Worm (Caenorhabditis elegans) whole organism, L3 larva: ENCODE results near the gene srv-4.

ENCODE experiments used
- R02D3.7 ChIP-seq: fragments of 150-350 bp; optimal IDR thresholded peaks from 2 replicates; lab custom pipeline; 2014; ENCODE audit warnings: missing biosample characterization, missing genetic modification characterization
- ZK546.5 ChIP-seq: sonication (generic microtip); optimal IDR thresholded peaks from 2 replicates; lab custom pipeline; 2017; ENCODE audit warnings: missing biosample characterization, missing genetic modification characterization
- aly-2 ChIP-seq: fragments of 150-350 bp; optimal IDR thresholded peaks from 2 replicates; lab custom pipeline; 2014; ENCODE audit warnings: missing biosample characterization, missing genetic modification characterization
- ama-1 ChIP-seq: fragments of 150-350 bp; optimal IDR thresholded peaks from 2 replicates; lab custom pipeline; 2018
- ceh-16 ChIP-seq: sonication (generic microtip); optimal IDR thresholded peaks from 2 replicates; lab custom pipeline; 2017; ENCODE audit warnings: missing biosample characterization, missing genetic modification characterization
- ceh-28 ChIP-seq: fragments of 150-350 bp; optimal IDR thresholded peaks from 2 replicates; lab custom pipeline; 2014; ENCODE audit warnings: missing biosample characterization, missing genetic modification reagents, missing genetic modification characterization
- daf-12 ChIP-seq: fragments of 150-350 bp; optimal IDR thresholded peaks from 2 replicates; lab custom pipeline; 2014; ENCODE audit warnings: missing biosample characterization, missing genetic modification reagents, missing genetic modification characterization
- egl-5 ChIP-seq: fragments of 150-350 bp; optimal IDR thresholded peaks from 2 replicates; lab custom pipeline; 2017; ENCODE audit warnings: missing biosample characterization, missing genetic modification reagents, missing genetic modification characterization, inconsistent platforms
- elt-2 ChIP-seq: sonication (generic microtip); optimal IDR thresholded peaks from 2 replicates; lab custom pipeline; 2016; ENCODE audit warnings: missing genetic modification reagents, mild to moderate bottlenecking, missing genetic modification characterization, missing compliant biosample characterization
- elt-3 ChIP-seq, 3 experiments: fragments of 150-350 bp in 1 of 3; sonication (generic microtip) in 2 of 3; optimal IDR thresholded peaks; 2 replicates in 2 of 3; 4 replicates in 1 of 3; lab custom pipeline; 2014 to 2017; ENCODE audit warnings: missing biosample characterization in 3 of 3, missing genetic modification characterization in 3 of 3
- fkh-2 ChIP-seq: fragments of 150-350 bp; optimal IDR thresholded peaks from 2 replicates; lab custom pipeline; 2014; ENCODE audit warnings: missing biosample characterization, missing genetic modification reagents, missing genetic modification characterization
- hmg-11 ChIP-seq: sonication (generic microtip); optimal IDR thresholded peaks from 2 replicates; lab custom pipeline; 2016; ENCODE audit warnings: missing genetic modification characterization, missing compliant biosample characterization
- jun-1 ChIP-seq: fragments of 150-350 bp; optimal IDR thresholded peaks from 2 replicates; lab custom pipeline; 2014; ENCODE audit warnings: missing biosample characterization, missing genetic modification reagents, missing genetic modification characterization
- lsy-12 ChIP-seq: sonication (generic microtip); optimal IDR thresholded peaks from 2 replicates; lab custom pipeline; 2016; ENCODE audit warnings: mild to moderate bottlenecking, missing genetic modification characterization, missing compliant biosample characterization
- mdl-1 ChIP-seq: fragments of 150-350 bp; optimal IDR thresholded peaks from 2 replicates; lab custom pipeline; 2014; ENCODE audit warnings: missing biosample characterization, missing genetic modification characterization
- nfya-1 ChIP-seq: sonication (generic microtip); optimal IDR thresholded peaks from 2 replicates; lab custom pipeline; 2017; ENCODE audit warnings: missing genetic modification characterization, mild to moderate bottlenecking, missing compliant biosample characterization, antibody characterized with exemption, moderate library complexity; ENCODE audit not compliant: insufficient read depth
- nhr-237 ChIP-seq: fragments of 150-350 bp; optimal IDR thresholded peaks from 2 replicates; lab custom pipeline; 2014; ENCODE audit warnings: missing biosample characterization, missing genetic modification characterization
- nhr-25 ChIP-seq: sonication (generic microtip); optimal IDR thresholded peaks from 2 replicates; lab custom pipeline; 2017; ENCODE audit warnings: missing biosample characterization, missing genetic modification characterization
- nhr-43 ChIP-seq: sonication (generic microtip); optimal IDR thresholded peaks from 2 replicates; lab custom pipeline; 2016; ENCODE audit warnings: mild to moderate bottlenecking, missing genetic modification characterization, missing compliant biosample characterization; ENCODE audit not compliant: poor library complexity, severe bottlenecking
- nhr-67 ChIP-seq: fragments of 150-350 bp; optimal IDR thresholded peaks from 2 replicates; lab custom pipeline; 2014; ENCODE audit warnings: missing biosample characterization, missing genetic modification characterization
- nhr-76 ChIP-seq: fragments of 150-350 bp; sonication (generic microtip); optimal IDR thresholded peaks from 5 replicates; lab custom pipeline; 2014; ENCODE audit warnings: missing biosample characterization, missing genetic modification characterization
- nhr-77 ChIP-seq: fragments of 150-350 bp; optimal IDR thresholded peaks from 2 replicates; lab custom pipeline; 2014; ENCODE audit warnings: missing biosample characterization, missing genetic modification characterization
- pha-4 ChIP-seq: fragments of 150-350 bp; optimal IDR thresholded peaks from 2 replicates; lab custom pipeline; 2014; ENCODE audit warnings: missing biosample characterization, missing genetic modification reagents, missing genetic modification characterization
- sea-2 ChIP-seq: fragments of 150-350 bp; sonication (generic microtip); optimal IDR thresholded peaks from 4 replicates; lab custom pipeline; 2014; ENCODE audit warnings: missing biosample characterization, missing genetic modification reagents, missing genetic modification characterization
- skn-1 ChIP-seq: fragments of 150-350 bp; optimal IDR thresholded peaks from 2 replicates; lab custom pipeline; 2014; ENCODE audit warnings: missing biosample characterization, missing genetic modification characterization
- snpc-4 ChIP-seq: fragments of 150-350 bp; optimal IDR thresholded peaks from 2 replicates; lab custom pipeline; 2014; ENCODE audit warnings: missing biosample characterization, missing genetic modification characterization
- tbx-2 ChIP-seq: sonication (generic microtip); optimal IDR thresholded peaks from 2 replicates; lab custom pipeline; 2016; ENCODE audit warnings: mild to moderate bottlenecking, missing genetic modification characterization, missing compliant biosample characterization
- unc-62 ChIP-seq: fragments of 150-350 bp; sonication (generic microtip); optimal IDR thresholded peaks from 4 replicates; lab custom pipeline; 2014; ENCODE audit warnings: missing biosample characterization, missing genetic modification reagents, missing genetic modification characterization
- ztf-11 ChIP-seq: fragments of 150-350 bp; optimal IDR thresholded peaks from 2 replicates; lab custom pipeline; 2014; ENCODE audit warnings: missing biosample characterization, missing genetic modification characterization
- ztf-4 ChIP-seq: fragments of 150-350 bp; optimal IDR thresholded peaks from 2 replicates; lab custom pipeline; 2014; ENCODE audit warnings: missing biosample characterization, missing genetic modification characterization

srv-4 gene

DNA sequence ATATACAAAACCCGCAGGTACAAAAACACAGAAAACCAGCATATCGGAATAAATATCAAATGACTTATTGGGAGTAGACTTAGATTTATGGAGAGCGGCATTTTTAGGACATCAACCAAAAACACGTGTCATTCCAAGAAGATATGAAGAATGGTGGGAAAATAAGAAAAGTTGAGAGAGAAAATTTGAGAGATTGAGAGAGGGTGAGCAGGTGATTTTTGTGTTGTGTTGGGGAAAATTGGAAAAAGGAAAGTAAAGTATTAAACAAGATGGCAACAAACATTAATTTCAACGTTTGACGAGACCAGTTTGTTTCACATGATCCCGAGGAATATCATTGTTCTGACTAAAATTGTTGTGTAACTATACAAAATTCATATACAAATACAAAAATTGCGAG, at the start of gene srv-4:
TSS of gene srv-4 (minus strand) at position 101 of the 400 bp plus-strand sequence.
- TF ChIP-seq nhr-25 (tag; lab: Kevin White, UChicago) = no peak
- TF ChIP-seq mdl-1 (tag; lab: Kevin White, UChicago) = no peak
- TF ChIP-seq sea-2 (GFP tag; lab: Kevin White, UChicago) = no peak
- no peak for TF ChIP-seq snpc-4 (tag; lab: Kevin White, UChicago)
- TF ChIP-seq nhr-77 (tag; lab: Kevin White, UChicago) = no peak
- no peak for TF ChIP-seq ceh-16 (tag; lab: Kevin White, UChicago)
- TF ChIP-seq jun-1 (tag; lab: Kevin White, UChicago) = no peak
- TF ChIP-seq nhr-76 (tag; lab: Kevin White, UChicago) = no peak
- no peak for TF ChIP-seq unc-62 (GFP tag; lab: Kevin White, UChicago)
- TF ChIP-seq nfya-1 (tag; lab: Kevin White, UChicago) = no peak
- TF ChIP-seq ceh-28 (tag; lab: Kevin White, UChicago) = no peak
- TF ChIP-seq skn-1 (tag; lab: Kevin White, UChicago) = no peak
- no peak for TF ChIP-seq fkh-2 (tag; lab: Kevin White, UChicago)

ce11 chrIV:4336139-4336851, 48.1 kb upstream of the srv-4 start, which contains the start of the genes W03B1.3 and oac-51:
W03B1.3 (minus strand) TSS chrIV:4336239.
oac-51 (plus strand) TSS chrIV:4336801.
- TF ChIP-seq nhr-77 (tag; lab: Kevin White, UChicago) (no peak), R02D3.7 (no peak), egl-5 (tag; lab: Kevin White, UChicago) (no peak), ZK546.5 (tag; lab: Kevin White, UChicago) (no peak), ceh-28 (tag; lab: Kevin White, UChicago) (no peak), ztf-4 (tag; lab: Kevin White, UChicago) (no peak), mdl-1 (tag; lab: Kevin White, UChicago) (no peak)
- TF ChIP-seq, all 47 proteins: peak for 0

- TF ChIP-seq nhr-43 (tag; lab: Kevin White, UChicago) = no peak
- TF ChIP-seq elt-2 (tag; lab: Kevin White, UChicago) = peak; percentile 22
Measured at ce11 chrIV:4326445-4326844, 38.2 kb upstream of the srv-4 start, which contains the start of gene trpl-2. trpl-2 (plus strand) TSS chrIV:4326654.

DNA sequence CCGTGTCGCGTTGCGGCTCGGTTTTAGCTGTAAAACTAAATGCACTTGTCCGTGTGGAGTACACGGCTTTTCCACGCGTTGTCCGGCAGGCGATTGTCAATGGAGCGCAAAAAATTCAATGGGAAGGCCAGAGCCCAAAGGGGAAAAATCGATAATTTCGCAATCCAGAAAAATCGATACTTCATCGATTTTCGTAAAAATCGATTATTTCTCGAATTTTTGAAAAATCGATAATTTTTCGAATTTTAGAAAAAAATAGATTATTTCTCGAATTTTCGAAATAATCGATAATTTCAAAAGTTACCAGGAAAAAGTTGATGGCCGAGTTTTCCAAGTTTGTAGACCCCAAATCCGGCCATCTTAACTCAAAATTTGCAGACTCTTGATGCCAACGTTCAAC, 31.2 kb upstream of the srv-4 start:
- TF ChIP-seq hmg-11 (tag; lab: Kevin White, UChicago) (no peak), ceh-28 (tag; lab: Kevin White, UChicago) (peak; percentile 92)

DNA sequence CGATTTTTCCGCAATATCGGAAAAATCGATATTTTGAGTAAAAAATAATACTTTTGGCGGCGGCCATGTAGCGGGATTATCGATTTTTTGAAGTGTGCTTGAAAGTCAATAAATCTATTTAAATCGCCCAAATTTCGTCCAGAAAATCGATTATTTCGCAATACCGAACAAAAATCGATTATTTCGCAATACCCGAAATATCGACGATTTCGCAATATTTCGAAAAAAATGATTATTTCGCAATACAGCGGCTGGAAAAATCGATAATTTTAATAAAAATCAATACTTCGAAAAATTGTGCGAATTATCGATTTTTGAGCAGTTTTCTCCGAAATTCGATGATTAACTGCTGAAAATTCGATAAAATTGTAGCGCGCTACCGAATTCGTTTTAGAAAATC, 29.8 kb upstream of the srv-4 start:
- TF ChIP-seq pha-4 (tag; lab: Kevin White, UChicago) (no peak), jun-1 (tag; lab: Kevin White, UChicago) (no peak), tbx-2 (tag; lab: Kevin White, UChicago) (no peak), aly-2 (tag; lab: Kevin White, UChicago) (no peak), elt-3 (tag; optimal IDR thresholded peaks at IDR 0.05; lab: Kevin White, UChicago) (no peak), daf-12 (no peak), nfya-1 (tag; lab: Kevin White, UChicago) (no peak), ztf-11 (tag; lab: Kevin White, UChicago) (no peak), ZK546.5 (tag; lab: Kevin White, UChicago) (no peak), egl-5 (tag; lab: Kevin White, UChicago) (no peak), lsy-12 (tag; lab: Kevin White, UChicago) (no peak), sea-2 (GFP tag; lab: Kevin White, UChicago) (no peak), nhr-43 (tag; lab: Kevin White, UChicago) (no peak), elt-2 (tag; lab: Kevin White, UChicago) (no peak), nhr-67 (no peak), ama-1 (lab: Kevin White, UChicago) (no peak), nhr-237 (tag; lab: Kevin White, UChicago) (no peak)
